Worm (Caenorhabditis elegans) whole organism, L4 larva: ENCODE data around the gene nhr-205.

Experiments
- D1046.2 ChIP-seq: fragments of 200-800 bp; sonication (Bioruptor generic); IDR thresholded peaks from 2 replicates; pipeline ENCODE4 v1.3.6; 2022; ENCODE audit warnings: missing genetic modification characterization, missing compliant biosample characterization
- T20F7.1 ChIP-seq: fragments of 200-800 bp; sonication (Bioruptor generic); optimal IDR thresholded peaks from 2 replicates; lab custom pipeline; 2018; ENCODE audit warnings: mild to moderate bottlenecking, missing genetic modification characterization, missing compliant biosample characterization
- Y48G9A.11 ChIP-seq: fragments of 200-800 bp; sonication (Bioruptor generic); IDR thresholded peaks from 2 replicates; pipeline ENCODE4 v1.3.6; 2022; ENCODE audit warnings: missing genetic modification reagents, missing genetic modification characterization, missing compliant biosample characterization
- Y5F2A.4 ChIP-seq: fragments of 200-800 bp; sonication (Bioruptor generic); optimal IDR thresholded peaks from 2 replicates; lab custom pipeline; 2018; ENCODE audit warnings: mild to moderate bottlenecking, missing genetic modification characterization, missing compliant biosample characterization
- ZK546.5 ChIP-seq, 2 experiments: sonication (generic microtip); optimal IDR thresholded peaks; 2 replicates each; lab custom pipeline; 2017; ENCODE audit warnings: missing biosample characterization in 2 of 2, missing genetic modification characterization in 2 of 2
- aha-1 ChIP-seq: fragments of 150-350 bp; peaks from one replicate; lab custom pipeline; 2014; ENCODE audit warnings: missing biosample characterization, missing genetic modification characterization
- attf-4 ChIP-seq: sonication (generic microtip); optimal IDR thresholded peaks from 3 replicates; lab custom pipeline; 2017; ENCODE audit warnings: missing biosample characterization, missing genetic modification characterization
- ceh-20 ChIP-seq: fragments of 200-800 bp; sonication (Bioruptor generic); IDR thresholded peaks from 2 replicates; pipeline ENCODE4 v1.3.6; 2022; ENCODE audit warnings: missing genetic modification reagents, missing genetic modification characterization, missing compliant biosample characterization
- ceh-28 ChIP-seq: fragments of 150-350 bp; optimal IDR thresholded peaks from 2 replicates; lab custom pipeline; 2014; ENCODE audit warnings: missing biosample characterization, missing genetic modification reagents, missing genetic modification characterization
- ceh-44 ChIP-seq: fragments of 200-800 bp; sonication (Bioruptor generic); IDR thresholded peaks from 2 replicates; pipeline ENCODE4 v1.3.6; 2022; ENCODE audit warnings: missing genetic modification reagents, missing genetic modification characterization, missing compliant biosample characterization
- ceh-62 ChIP-seq: sonication (generic microtip); optimal IDR thresholded peaks from 2 replicates; lab custom pipeline; 2017; ENCODE audit warnings: missing biosample characterization, missing genetic modification characterization
- ces-1 ChIP-seq: fragments of 150-350 bp; sonication (generic microtip); optimal IDR thresholded peaks from 4 replicates; lab custom pipeline; 2014; ENCODE audit warnings: missing biosample characterization, missing genetic modification reagents, missing genetic modification characterization
- ctbp-1 ChIP-seq: fragments of 200-800 bp; sonication (Bioruptor generic); IDR thresholded peaks from 2 replicates; pipeline ENCODE4 v1.3.6; 2022; ENCODE audit warnings: missing genetic modification reagents, missing genetic modification characterization, missing compliant biosample characterization
- daf-8 ChIP-seq: fragments of 200-800 bp; sonication (Bioruptor generic); IDR thresholded peaks from 2 replicates; pipeline ENCODE4 v1.3.6; 2022; ENCODE audit warnings: missing genetic modification characterization, missing compliant biosample characterization
- dmd-9 ChIP-seq: fragments of 200-800 bp; sonication (Bioruptor generic); IDR thresholded peaks from 2 replicates; pipeline ENCODE4 v1.3.6; 2022; ENCODE audit warnings: missing genetic modification reagents, missing genetic modification characterization, missing compliant biosample characterization
- duxl-1 ChIP-seq: sonication (generic microtip); optimal IDR thresholded peaks from 2 replicates; lab custom pipeline; 2016; ENCODE audit warnings: mild to moderate bottlenecking, missing genetic modification characterization, moderate library complexity, missing compliant biosample characterization; ENCODE audit not compliant: poor library complexity
- dve-1 ChIP-seq: sonication (generic microtip); optimal IDR thresholded peaks from 2 replicates; lab custom pipeline; 2017; ENCODE audit warnings: antibody characterized with exemption, mild to moderate bottlenecking, missing genetic modification characterization, missing compliant biosample characterization; ENCODE audit not compliant: insufficient read depth
- fos-1 ChIP-seq: fragments of 150-350 bp; optimal IDR thresholded peaks from 2 replicates; lab custom pipeline; 2014; ENCODE audit warnings: missing biosample characterization, missing genetic modification characterization
- hlh-30 ChIP-seq: sonication (generic microtip); optimal IDR thresholded peaks from 2 replicates; lab custom pipeline; 2017; ENCODE audit warnings: antibody characterized with exemption, mild to moderate bottlenecking, missing genetic modification characterization, missing compliant biosample characterization; ENCODE audit not compliant: insufficient read depth
- jun-1 ChIP-seq: fragments of 150-350 bp; optimal IDR thresholded peaks from 2 replicates; lab custom pipeline; 2014; ENCODE audit warnings: missing biosample characterization, missing genetic modification reagents, missing genetic modification characterization
- lim-7 ChIP-seq: fragments of 200-800 bp; sonication (Bioruptor generic); IDR thresholded peaks from 2 replicates; pipeline ENCODE4 v1.3.6; 2022; ENCODE audit warnings: missing genetic modification characterization, missing compliant biosample characterization
- lin-1 ChIP-seq: fragments of 200-800 bp; sonication (Bioruptor generic); IDR thresholded peaks from 2 replicates; pipeline ENCODE4 v1.3.6; 2022; ENCODE audit warnings: missing genetic modification reagents, missing genetic modification characterization, missing compliant biosample characterization
- lir-3 ChIP-seq: sonication (generic microtip); optimal IDR thresholded peaks from 2 replicates; lab custom pipeline; 2016; ENCODE audit warnings: mild to moderate bottlenecking, missing genetic modification characterization, missing compliant biosample characterization
- mdl-1 ChIP-seq, 2 experiments: fragments of 150-350 bp in 1 of 2; sonication (generic microtip) in 1 of 2; optimal IDR thresholded peaks; 2 replicates each; lab custom pipeline; 2014 to 2017; ENCODE audit warnings: missing biosample characterization in 2 of 2, missing genetic modification characterization in 2 of 2
- mep-1 ChIP-seq: fragments of 150-350 bp; sonication (generic microtip); optimal IDR thresholded peaks from 3 replicates; lab custom pipeline; 2014; ENCODE audit warnings: missing biosample characterization, missing genetic modification characterization
- mxl-3 ChIP-seq: fragments of 200-800 bp; sonication (Bioruptor generic); optimal IDR thresholded peaks from 2 replicates; lab custom pipeline; 2018; ENCODE audit warnings: mild to moderate bottlenecking, missing genetic modification characterization, missing compliant biosample characterization
- nhr-10 ChIP-seq: fragments of 150-350 bp; optimal IDR thresholded peaks from 2 replicates; lab custom pipeline; 2014; ENCODE audit warnings: missing biosample characterization, missing genetic modification characterization
- nhr-102 ChIP-seq: sonication (generic microtip); optimal IDR thresholded peaks from 2 replicates; lab custom pipeline; 2016; ENCODE audit warnings: mild to moderate bottlenecking, missing genetic modification characterization, moderate library complexity, missing compliant biosample characterization
- nhr-41 ChIP-seq: fragments of 200-800 bp; sonication (Bioruptor generic); IDR thresholded peaks from 2 replicates; pipeline ENCODE4 v1.3.6; 2022; ENCODE audit warnings: missing genetic modification reagents, missing genetic modification characterization, missing compliant biosample characterization
- nhr-42 ChIP-seq: fragments of 200-800 bp; sonication (Bioruptor generic); IDR thresholded peaks from 2 replicates; pipeline ENCODE4 v1.3.6; 2022; ENCODE audit warnings: missing genetic modification characterization, missing compliant biosample characterization
- nhr-48 ChIP-seq: sonication (generic microtip); optimal IDR thresholded peaks from 2 replicates; lab custom pipeline; 2016; ENCODE audit warnings: mild to moderate bottlenecking, missing genetic modification characterization, missing compliant biosample characterization
- nhr-6 ChIP-seq: fragments of 150-350 bp; optimal IDR thresholded peaks from 2 replicates; lab custom pipeline; 2014; ENCODE audit warnings: missing biosample characterization, missing genetic modification characterization
- nhr-76 ChIP-seq: fragments of 150-350 bp; optimal IDR thresholded peaks from 2 replicates; lab custom pipeline; 2014; ENCODE audit warnings: missing biosample characterization, missing genetic modification characterization
- php-3 ChIP-seq: fragments of 200-800 bp; sonication (Bioruptor generic); IDR thresholded peaks from 2 replicates; pipeline ENCODE4 v1.3.6; 2022; ENCODE audit warnings: missing genetic modification reagents, missing genetic modification characterization, missing compliant biosample characterization
- pqm-1 ChIP-seq: sonication (generic microtip); optimal IDR thresholded peaks from 2 replicates; lab custom pipeline; 2017; ENCODE audit warnings: missing biosample characterization, missing genetic modification characterization
- rbr-2 ChIP-seq: sonication (generic microtip); optimal IDR thresholded peaks from 2 replicates; lab custom pipeline; 2016; ENCODE audit warnings: missing genotype, missing genetic modification characterization, missing compliant biosample characterization
- sdz-12 ChIP-seq: fragments of 200-800 bp; sonication (Bioruptor generic); optimal IDR thresholded peaks from 2 replicates; lab custom pipeline; 2018; ENCODE audit warnings: mild to moderate bottlenecking, missing genetic modification characterization, missing compliant biosample characterization
- skn-1 ChIP-seq: fragments of 150-350 bp; optimal IDR thresholded peaks from 2 replicates; lab custom pipeline; 2014; ENCODE audit warnings: missing biosample characterization, missing genetic modification characterization
- snpc-4 ChIP-seq: fragments of 150-350 bp; optimal IDR thresholded peaks from 2 replicates; lab custom pipeline; 2014; ENCODE audit warnings: missing biosample characterization, missing genetic modification characterization
- spr-1 ChIP-seq: sonication (generic microtip); optimal IDR thresholded peaks from 2 replicates; lab custom pipeline; 2016; ENCODE audit warnings: mild to moderate bottlenecking, missing genetic modification characterization, missing compliant biosample characterization
- spr-3 ChIP-seq: fragments of 200-800 bp; sonication (Bioruptor generic); optimal IDR thresholded peaks from 2 replicates; lab custom pipeline; 2018; ENCODE audit warnings: mild to moderate bottlenecking, missing genetic modification characterization, missing compliant biosample characterization
- tag-97 ChIP-seq: fragments of 200-800 bp; sonication (Bioruptor generic); IDR thresholded peaks from 2 replicates; pipeline ENCODE4 v1.3.6; 2022; ENCODE audit warnings: missing genetic modification characterization, missing compliant biosample characterization
- unc-62 ChIP-seq, 3 experiments: fragments of 150-350 bp in 1 of 3; sonication (generic microtip); optimal IDR thresholded peaks in 2 of 3; peaks in 1 of 3; 1 replicate in 1 of 3; 2 replicates in 2 of 3; lab custom pipeline; 2014 to 2017; ENCODE audit warnings: missing biosample characterization in 3 of 3, missing genetic modification characterization in 3 of 3, missing genetic modification reagents in 3 of 3, missing genotype in 1 of 3
- zag-1 ChIP-seq: fragments of 150-350 bp; optimal IDR thresholded peaks from 2 replicates; lab custom pipeline; 2014; ENCODE audit warnings: missing biosample characterization, missing genetic modification characterization
- zfp-3 ChIP-seq: fragments of 200-800 bp; sonication (Bioruptor generic); conservative IDR thresholded peaks from 2 replicates; pipeline ENCODE4 v1.3.6; 2022; ENCODE audit warnings: missing genetic modification reagents, missing genetic modification characterization, missing compliant biosample characterization
- ztf-11 ChIP-seq: fragments of 150-350 bp; optimal IDR thresholded peaks from 2 replicates; lab custom pipeline; 2014; ENCODE audit warnings: missing biosample characterization, missing genetic modification characterization
- ztf-7 ChIP-seq: fragments of 150-350 bp; optimal IDR thresholded peaks from 2 replicates; lab custom pipeline; 2014; ENCODE audit warnings: missing biosample characterization, missing genetic modification characterization

The nhr-205 gene

ce11 chrV:10094374-10094773 lies 12.8 kb upstream of the nhr-205 start, which contains the start of gene srd-49:
Gene srd-49, plus strand, starts transcription at chrV:10094674.
- no peak for TF ChIP-seq ceh-62 (tag; lab: Kevin White, UChicago)

- TF ChIP-seq pqm-1 (tag; lab: Kevin White, UChicago) (no peak), snpc-4 (tag; lab: Kevin White, UChicago) (no peak), zfp-3 (GFP tag; lab: Robert Waterston, UW) (no peak), zag-1 (no peak), spr-3 (GFP tag; lab: Kevin White, UChicago) (no peak), fos-1 (tag; lab: Kevin White, UChicago) (no peak), nhr-10 (tag; lab: Kevin White, UChicago) (no peak), T20F7.1 (GFP tag; lab: Kevin White, UChicago) (no peak), Y5F2A.4 (no peak), nhr-102 (tag; lab: Kevin White, UChicago) (no peak), attf-4 (tag; lab: Kevin White, UChicago) (no peak), lim-7 (no peak), Y48G9A.11 (GFP tag; lab: Robert Waterston, UW) (no peak), D1046.2 (GFP tag; lab: Robert Waterston, UW) (no peak)
- TF ChIP-seq, all 104 proteins: peak for 0
Observed at ce11 chrV:10091152-10091551, 9.6 kb upstream of the nhr-205 start, which contains the start of gene R04B5.11. Gene R04B5.11, minus strand, starts transcription at chrV:10091252.

DNA sequence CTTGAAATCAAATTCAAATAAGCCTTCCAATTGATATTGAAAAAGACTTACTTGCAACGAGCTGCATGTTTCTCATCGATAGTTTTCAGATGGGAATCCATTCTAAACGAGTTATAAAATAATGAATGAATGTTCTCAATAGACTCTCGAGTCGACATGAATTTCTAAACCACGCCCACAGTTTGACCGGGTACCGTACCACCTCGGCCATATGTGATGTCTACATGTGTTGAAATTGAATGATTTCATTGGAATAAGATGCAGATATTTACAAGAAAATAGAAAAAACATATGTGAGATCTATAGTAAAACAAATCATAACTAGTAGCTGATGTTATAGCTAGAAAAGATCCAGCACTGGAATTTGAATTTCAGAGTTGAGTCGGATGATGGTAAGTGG lies 8.9 kb upstream of the nhr-205 start, which contains the start of gene R04B5.7:
Gene R04B5.7 (minus strand): TSS at position 101 of the 400 bp plus-strand sequence.
- TF ChIP-seq rbr-2 = no peak
- TF ChIP-seq unc-62 (GFP tag; optimal IDR thresholded peaks at IDR 0.05 in 1 of 2; lab: Kevin White, UChicago) = peak in 1 of 2 experiments; percentile 19
- TF ChIP-seq unc-62 (tag; optimal IDR thresholded peaks at IDR 0.05; lab: Kevin White, UChicago) = no peak
- no peak for TF ChIP-seq ceh-44
- no peak for TF ChIP-seq zfp-3 (GFP tag; lab: Robert Waterston, UW)
- TF ChIP-seq spr-3 (GFP tag; lab: Kevin White, UChicago) = no peak

DNA sequence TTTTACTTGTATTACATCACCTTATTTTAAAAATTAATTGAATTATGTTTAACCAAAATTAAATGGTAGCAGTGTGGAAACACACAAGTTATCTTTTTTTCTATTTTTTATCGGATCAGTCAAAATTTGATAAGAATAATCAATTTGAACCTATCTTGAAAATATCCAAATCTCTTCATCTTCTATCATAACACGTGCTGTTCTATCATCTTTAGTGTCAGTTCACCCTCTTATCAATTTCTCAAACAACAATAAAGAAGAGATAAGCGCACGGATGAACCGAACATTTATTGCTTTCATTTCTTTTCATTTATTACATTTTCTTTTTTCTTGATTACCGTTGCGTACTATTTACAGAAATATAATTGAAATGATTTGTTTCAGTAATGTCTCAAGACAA lies 5.5 kb upstream of the nhr-205 start, which contains the start of gene R04B5.5:
Gene R04B5.5 (plus strand): TSS at position 378 of the 400 bp plus-strand sequence.
- TF ChIP-seq fos-1 (tag; lab: Kevin White, UChicago) (no peak), lir-3 (no peak), nhr-6 (tag; lab: Kevin White, UChicago) (peak; percentile 2), ztf-7 (tag; lab: Kevin White, UChicago) (peak; percentile 46), zfp-3 (GFP tag; lab: Robert Waterston, UW) (no peak), aha-1 (tag; lab: Kevin White, UChicago) (no peak), nhr-48 (tag; lab: Kevin White, UChicago) (peak; percentile 49), jun-1 (tag; lab: Kevin White, UChicago) (no peak), spr-1 (tag; lab: Kevin White, UChicago) (no peak), ces-1 (GFP tag; lab: Kevin White, UChicago) (no peak), tag-97 (GFP tag; lab: Robert Waterston, UW) (no peak), dve-1 (tag; lab: Kevin White, UChicago) (peak; percentile 98), ctbp-1 (GFP tag; lab: Robert Waterston, UW) (no peak), sdz-12 (GFP tag; lab: Kevin White, UChicago) (no peak), duxl-1 (tag; lab: Kevin White, UChicago) (no peak), ZK546.5 (tag; optimal IDR thresholded peaks at IDR 0.05; lab: Kevin White, UChicago) (no peak), hlh-30 (tag; lab: Kevin White, UChicago) (peak; percentile 58), mep-1 (peak; percentile 13), dmd-9 (no peak), mdl-1 (tag; optimal IDR thresholded peaks at IDR 0.05; lab: Kevin White, UChicago) (peak in 1 of 2 experiments; percentile 85), mxl-3 (GFP tag; lab: Kevin White, UChicago) (peak; percentile 79), lin-1 (GFP tag; lab: Robert Waterston, UW) (no peak), daf-8 (no peak), ztf-11 (tag; lab: Kevin White, UChicago) (no peak), skn-1 (tag; lab: Kevin White, UChicago) (no peak), nhr-41 (no peak), ceh-28 (tag; lab: Kevin White, UChicago) (no peak), ceh-20 (GFP tag; lab: Robert Waterston, UW) (no peak), php-3 (GFP tag; lab: Robert Waterston, UW) (peak; percentile 89), nhr-42 (no peak), nhr-76 (no peak)
